Fruit fly (Drosophila melanogaster): ENCODE results near the gene CG3108.

Gene CG3108

DNA sequence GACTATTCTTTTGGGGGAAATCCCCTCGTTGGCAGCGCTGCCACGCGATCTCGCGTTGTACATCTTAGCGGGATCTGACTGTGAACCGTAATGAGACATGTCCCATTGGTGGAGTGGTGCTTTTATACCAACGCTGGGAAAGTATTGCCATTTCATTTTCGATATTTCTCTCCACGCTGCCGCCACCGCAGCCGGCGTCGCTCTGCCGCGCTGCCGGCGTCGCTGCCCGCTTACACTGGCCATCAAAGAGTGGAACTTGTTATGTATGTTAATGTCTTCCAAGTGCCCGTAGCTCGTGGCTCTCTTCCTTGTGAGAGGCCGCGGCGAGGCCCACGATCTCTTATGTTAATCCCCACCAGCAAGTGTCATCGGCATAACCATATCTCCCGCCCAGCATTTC, at the start of gene CG3108:
CG3108 (minus strand) TSS at position 101 of the 400 bp plus-strand sequence.
- no peak for TF ChIP-seq fkh (GFP tag; optimal IDR thresholded peaks at IDR 0.05)
- TF ChIP-seq Eip75B (GFP tag; optimal IDR thresholded peaks at IDR 0.05): no peak
- no peak for TF ChIP-seq Eip78C (GFP tag)
- no peak for TF ChIP-seq CG11762 (GFP tag; optimal IDR thresholded peaks at IDR 0.05; ENCODE audit: insufficient read depth)
- TF ChIP-seq Eip93F (GFP tag; optimal IDR thresholded peaks at IDR 0.05): no peak
- TF ChIP-seq dac (GFP tag; optimal IDR thresholded peaks at IDR 0.05): no peak

DNA sequence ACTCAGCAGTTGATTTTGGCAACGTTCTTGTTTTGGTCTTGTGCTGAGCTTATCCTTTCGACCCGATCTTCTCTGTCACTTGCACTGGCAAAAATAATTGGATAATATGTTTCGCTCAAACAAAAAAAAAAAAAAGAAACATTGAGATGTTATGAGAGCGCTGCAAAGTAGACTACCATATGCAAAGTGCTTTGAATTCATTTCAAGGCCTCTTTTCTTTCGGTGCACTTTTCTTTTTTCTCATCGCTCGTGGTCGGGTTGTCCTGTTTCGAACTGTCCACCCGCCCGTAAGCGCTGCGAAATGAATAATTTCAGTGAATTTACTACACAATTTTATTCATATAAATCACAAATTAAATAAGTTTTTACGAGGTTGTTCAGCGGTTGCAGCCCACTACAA, 38.6 kb upstream of the CG3108 start:
- TF ChIP-seq CG31627 (GFP tag; optimal IDR thresholded peaks at IDR 0.05) (peak; percentile 5), salr (GFP tag; optimal IDR thresholded peaks at IDR 0.05) (no peak), CG8319 (GFP tag; optimal IDR thresholded peaks at IDR 0.05) (no peak), achi (GFP tag; optimal IDR thresholded peaks at IDR 0.05) (no peak), CG8632 (GFP tag; optimal IDR thresholded peaks at IDR 0.05) (no peak), CG6276 (GFP tag; optimal IDR thresholded peaks at IDR 0.05) (no peak), Sox14 (GFP tag; optimal IDR thresholded peaks at IDR 0.05) (no peak), eg (GFP tag; IDR thresholded peaks at IDR 0.05) (no peak), topi (GFP tag; optimal IDR thresholded peaks at IDR 0.05) (peak; percentile 4), pdm3 (GFP tag; optimal IDR thresholded peaks at IDR 0.05) (no peak), CG9139 (GFP tag; optimal IDR thresholded peaks at IDR 0.05) (no peak), Lpt (GFP tag; optimal IDR thresholded peaks at IDR 0.05) (no peak), CG15336 (GFP tag; IDR thresholded peaks at IDR 0.05) (no peak), CG10631 (GFP tag; optimal IDR thresholded peaks at IDR 0.05) (no peak), fkh (GFP tag; optimal IDR thresholded peaks at IDR 0.05) (no peak), svp (GFP tag) (peak; percentile 62), Eip78C (GFP tag) (peak; percentile 7), net (GFP tag; optimal IDR thresholded peaks at IDR 0.05) (no peak), dac (GFP tag; optimal IDR thresholded peaks at IDR 0.05) (no peak), CG6808 (GFP tag; optimal IDR thresholded peaks at IDR 0.05) (no peak), Eip75B (GFP tag; optimal IDR thresholded peaks at IDR 0.05) (no peak), Ets96B (tag; optimal IDR thresholded peaks at IDR 0.05) (no peak), esn (GFP tag; optimal IDR thresholded peaks at IDR 0.05) (no peak), fd85E (GFP tag; optimal IDR thresholded peaks at IDR 0.05) (no peak), CG3032 (tag; optimal IDR thresholded peaks at IDR 0.05) (no peak), fd59A (GFP tag; optimal IDR thresholded peaks at IDR 0.05) (no peak), CG16779 (tag; optimal IDR thresholded peaks at IDR 0.05) (no peak), CG32006 (GFP tag; optimal IDR thresholded peaks at IDR 0.05) (no peak), CG6854 (GFP tag; optimal IDR thresholded peaks at IDR 0.05) (no peak), CG6163 (GFP tag; IDR thresholded peaks at IDR 0.05) (0 out of 3 replicates have a peak, but pooled peaks have one; percentile 44), Eip93F (GFP tag; optimal IDR thresholded peaks at IDR 0.05) (no peak), Sox102F (GFP tag; optimal IDR thresholded peaks at IDR 0.05) (no peak), CG34406 (GFP tag; optimal IDR thresholded peaks at IDR 0.05) (no peak), cyc (GFP tag; optimal IDR thresholded peaks at IDR 0.05) (peak; percentile 36), CG11762 (GFP tag; optimal IDR thresholded peaks at IDR 0.05; ENCODE audit: insufficient read depth) (no peak), vri (GFP tag; optimal IDR thresholded peaks at IDR 0.05) (no peak), CG8119 (GFP tag; IDR thresholded peaks at IDR 0.05) (no peak), CG4318 (GFP tag; optimal IDR thresholded peaks at IDR 0.05) (no peak), OdsH (GFP tag; optimal IDR thresholded peaks at IDR 0.05) (no peak), dsx (GFP tag; optimal IDR thresholded peaks at IDR 0.05; ENCODE audit: poor library complexity, severe bottlenecking) (no peak), CG3919 (GFP tag; optimal IDR thresholded peaks at IDR 0.05) (no peak), CG10669 (GFP tag; optimal IDR thresholded peaks at IDR 0.05) (no peak), CG7368 (GFP tag; optimal IDR thresholded peaks at IDR 0.05) (no peak), Hr39 (GFP tag; optimal IDR thresholded peaks at IDR 0.05) (no peak), Met (GFP tag; optimal IDR thresholded peaks at IDR 0.05) (peak; percentile 27), Hr38 (GFP tag; optimal IDR thresholded peaks at IDR 0.05) (no peak), CG6792 (GFP tag; optimal IDR thresholded peaks at IDR 0.05) (no peak), CG11902 (GFP tag; optimal IDR thresholded peaks at IDR 0.05) (no peak), CG11294 (GFP tag; IDR thresholded peaks at IDR 0.05) (no peak), Gug (GFP tag; IDR thresholded peaks at IDR 0.05) (no peak)
